Worm (Caenorhabditis elegans) whole organism, late embryonic: ENCODE data around the gene str-221.

ENCODE experiments used
- C38D4.7 ChIP-seq: fragments of 200-800 bp; sonication (Bioruptor generic); optimal IDR thresholded peaks from 2 replicates; lab custom pipeline; 2018; ENCODE audit warnings: mild to moderate bottlenecking, missing genetic modification characterization, moderate library complexity, missing compliant biosample characterization
- F13H6.1 ChIP-seq: sonication (generic microtip); optimal IDR thresholded peaks from 2 replicates; lab custom pipeline; 2016; ENCODE audit warnings: missing genetic modification characterization, missing compliant biosample characterization
- K02D7.2 ChIP-seq: sonication (generic microtip); optimal IDR thresholded peaks from 2 replicates; lab custom pipeline; 2017; ENCODE audit warnings: mild to moderate bottlenecking, missing genetic modification characterization, missing compliant biosample characterization
- K09A11.1 ChIP-seq: sonication (generic microtip); optimal IDR thresholded peaks from 2 replicates; lab custom pipeline; 2017; ENCODE audit warnings: antibody characterized with exemption, mild to moderate bottlenecking, missing genetic modification characterization, missing compliant biosample characterization; ENCODE audit not compliant: insufficient read depth
- ama-1 ChIP-seq: fragments of 150-350 bp; optimal IDR thresholded peaks from 2 replicates; lab custom pipeline; 2014
- ceh-18 ChIP-seq: sonication (generic microtip); optimal IDR thresholded peaks from 2 replicates; lab custom pipeline; 2016; ENCODE audit warnings: missing genetic modification characterization, missing compliant biosample characterization
- ceh-19 ChIP-seq: fragments of 200-800 bp; sonication (Bioruptor generic); optimal IDR thresholded peaks from 2 replicates; lab custom pipeline; 2018; ENCODE audit warnings: mild to moderate bottlenecking, missing genetic modification characterization, missing compliant biosample characterization
- ceh-2 ChIP-seq: sonication (generic microtip); optimal IDR thresholded peaks from 2 replicates; lab custom pipeline; 2016; ENCODE audit warnings: missing genotype, missing genetic modification characterization, missing compliant biosample characterization
- ceh-30 ChIP-seq: fragments of 150-350 bp; optimal IDR thresholded peaks from 2 replicates; lab custom pipeline; 2014; ENCODE audit warnings: missing biosample characterization, missing genetic modification characterization
- ceh-34 ChIP-seq: sonication (generic microtip); optimal IDR thresholded peaks from 2 replicates; lab custom pipeline; 2016; ENCODE audit warnings: mild to moderate bottlenecking, missing genetic modification characterization, missing compliant biosample characterization
- ceh-45 ChIP-seq: fragments of 200-800 bp; sonication (Bioruptor generic); IDR thresholded peaks from 2 replicates; pipeline ENCODE4 v1.3.6; 2022; ENCODE audit warnings: missing genetic modification reagents, missing genetic modification characterization, missing compliant biosample characterization
- ceh-48 ChIP-seq: sonication (generic microtip); optimal IDR thresholded peaks from 2 replicates; lab custom pipeline; 2016; ENCODE audit warnings: missing genetic modification characterization, inconsistent platforms, missing compliant biosample characterization
- ceh-6 ChIP-seq: fragments of 200-800 bp; sonication (Bioruptor generic); optimal IDR thresholded peaks from 2 replicates; lab custom pipeline; 2018; ENCODE audit warnings: mild to moderate bottlenecking, missing genetic modification characterization, missing compliant biosample characterization
- dmd-4 ChIP-seq: sonication (generic microtip); optimal IDR thresholded peaks from 2 replicates; lab custom pipeline; 2016; ENCODE audit warnings: borderline replicate concordance, missing genetic modification characterization, missing compliant biosample characterization
- dve-1 ChIP-seq: sonication (generic microtip); optimal IDR thresholded peaks from 2 replicates; lab custom pipeline; 2017; ENCODE audit warnings: antibody characterized with exemption, mild to moderate bottlenecking, missing genetic modification characterization, missing compliant biosample characterization
- elt-2 ChIP-seq: sonication (generic microtip); optimal IDR thresholded peaks from 2 replicates; lab custom pipeline; 2016; ENCODE audit warnings: missing genetic modification reagents, missing genetic modification characterization, missing compliant biosample characterization
- elt-4 ChIP-seq: sonication (generic microtip); optimal IDR thresholded peaks from 2 replicates; lab custom pipeline; 2016; ENCODE audit warnings: missing genetic modification characterization, missing compliant biosample characterization
- fkh-10 ChIP-seq: fragments of 150-350 bp; optimal IDR thresholded peaks from 2 replicates; lab custom pipeline; 2014; ENCODE audit warnings: missing biosample characterization, missing genetic modification reagents, missing genetic modification characterization
- fkh-6 ChIP-seq: sonication (generic microtip); optimal IDR thresholded peaks from 2 replicates; lab custom pipeline; 2016; ENCODE audit warnings: missing genetic modification characterization, missing compliant biosample characterization
- hlh-13 ChIP-seq: fragments of 200-800 bp; sonication (Bioruptor generic); optimal IDR thresholded peaks from 2 replicates; lab custom pipeline; 2018; ENCODE audit warnings: mild to moderate bottlenecking, missing genetic modification characterization, missing compliant biosample characterization
- hlh-15 ChIP-seq: sonication (generic microtip); optimal IDR thresholded peaks from 2 replicates; lab custom pipeline; 2016; ENCODE audit warnings: missing genetic modification characterization, missing compliant biosample characterization
- madf-2 ChIP-seq: sonication (generic microtip); optimal IDR thresholded peaks from 2 replicates; lab custom pipeline; 2017; ENCODE audit warnings: missing genetic modification characterization, missing compliant biosample characterization
- mec-3 ChIP-seq: sonication (generic microtip); optimal IDR thresholded peaks from 2 replicates; lab custom pipeline; 2016; ENCODE audit warnings: borderline replicate concordance, missing genetic modification characterization, missing compliant biosample characterization
- nfya-1 ChIP-seq: sonication (generic microtip); optimal IDR thresholded peaks from 2 replicates; lab custom pipeline; 2017; ENCODE audit warnings: missing genetic modification characterization, mild to moderate bottlenecking, missing compliant biosample characterization, antibody characterized with exemption, moderate library complexity
- nhr-232 ChIP-seq: sonication (generic microtip); optimal IDR thresholded peaks from 2 replicates; lab custom pipeline; 2016; ENCODE audit warnings: missing genetic modification characterization, missing compliant biosample characterization
- npax-4 ChIP-seq: sonication (generic microtip); optimal IDR thresholded peaks from 2 replicates; lab custom pipeline; 2016; ENCODE audit warnings: missing genetic modification characterization, missing compliant biosample characterization
- pag-3 ChIP-seq: sonication (generic microtip); optimal IDR thresholded peaks from 2 replicates; lab custom pipeline; 2016; ENCODE audit warnings: missing compliant biosample characterization, missing genetic modification characterization, borderline replicate concordance
- pax-1 ChIP-seq: fragments of 150-350 bp; optimal IDR thresholded peaks from 2 replicates; lab custom pipeline; 2014; ENCODE audit warnings: missing biosample characterization, missing genetic modification characterization
- pha-4 ChIP-seq: fragments of 150-350 bp; optimal IDR thresholded peaks from 2 replicates; lab custom pipeline; 2018; ENCODE audit warnings: missing biosample characterization, missing genetic modification reagents, missing genetic modification characterization
- pqm-1 ChIP-seq: sonication (generic microtip); optimal IDR thresholded peaks from 2 replicates; lab custom pipeline; 2016; ENCODE audit warnings: missing genetic modification characterization, missing compliant biosample characterization
- pros-1 ChIP-seq: fragments of 150-350 bp; optimal IDR thresholded peaks from 2 replicates; lab custom pipeline; 2014; ENCODE audit warnings: missing biosample characterization, missing genetic modification reagents, missing genetic modification characterization
- ref-2 ChIP-seq: sonication (generic microtip); optimal IDR thresholded peaks from 2 replicates; lab custom pipeline; 2016; ENCODE audit warnings: missing genetic modification characterization, missing compliant biosample characterization
- rnt-1 ChIP-seq: sonication (generic microtip); optimal IDR thresholded peaks from 2 replicates; lab custom pipeline; 2016; ENCODE audit warnings: missing genetic modification characterization, missing compliant biosample characterization
- sox-2 ChIP-seq: fragments of 200-800 bp; sonication (Bioruptor generic); IDR thresholded peaks from 2 replicates; pipeline ENCODE4 v1.3.6; 2022; ENCODE audit warnings: missing genetic modification reagents, missing genetic modification characterization, missing compliant biosample characterization
- syd-9 ChIP-seq: sonication (generic microtip); optimal IDR thresholded peaks from 2 replicates; lab custom pipeline; 2016; ENCODE audit warnings: mild to moderate bottlenecking, missing genetic modification characterization, moderate library complexity, missing compliant biosample characterization
- tbx-2 ChIP-seq: sonication (generic microtip); optimal IDR thresholded peaks from 2 replicates; lab custom pipeline; 2016; ENCODE audit warnings: missing genetic modification characterization, missing compliant biosample characterization
- tbx-7 ChIP-seq: sonication (generic microtip); optimal IDR thresholded peaks from 2 replicates; lab custom pipeline; 2016; ENCODE audit warnings: missing genotype, missing genetic modification characterization, missing compliant biosample characterization
- unc-3 ChIP-seq, 2 experiments: fragments of 200-800 bp in 1 of 2; sonication (Bioruptor generic) in 1 of 2; sonication (generic microtip) in 1 of 2; conservative IDR thresholded peaks in 1 of 2; optimal IDR thresholded peaks in 1 of 2; 2 replicates each; pipeline versions ENCODE4 v1.3.6 to Lab custom; 2016 to 2022; ENCODE audit warnings: missing compliant biosample characterization in 2 of 2, missing genetic modification characterization in 2 of 2, missing genetic modification reagents in 1 of 2
- unc-42 ChIP-seq: sonication (generic microtip); optimal IDR thresholded peaks from 2 replicates; lab custom pipeline; 2016; ENCODE audit warnings: missing genotype, missing genetic modification characterization, missing compliant biosample characterization
- unc-86 ChIP-seq: sonication (generic microtip); optimal IDR thresholded peaks from 2 replicates; lab custom pipeline; 2016; ENCODE audit warnings: missing genetic modification characterization, missing compliant biosample characterization
- zip-5 ChIP-seq: sonication (generic microtip); optimal IDR thresholded peaks from 2 replicates; lab custom pipeline; 2016; ENCODE audit warnings: missing genetic modification characterization, missing compliant biosample characterization

The str-221 gene

ce11 chrV:1642199-1642598 is 2.1 kb downstream of the str-221 start, which contains the start of gene Y46H3D.1:
Gene Y46H3D.1, plus strand, starts transcription at chrV:1642499.
- TF ChIP-seq mec-3 (tag; lab: Kevin White, UChicago), result no peak

DNA sequence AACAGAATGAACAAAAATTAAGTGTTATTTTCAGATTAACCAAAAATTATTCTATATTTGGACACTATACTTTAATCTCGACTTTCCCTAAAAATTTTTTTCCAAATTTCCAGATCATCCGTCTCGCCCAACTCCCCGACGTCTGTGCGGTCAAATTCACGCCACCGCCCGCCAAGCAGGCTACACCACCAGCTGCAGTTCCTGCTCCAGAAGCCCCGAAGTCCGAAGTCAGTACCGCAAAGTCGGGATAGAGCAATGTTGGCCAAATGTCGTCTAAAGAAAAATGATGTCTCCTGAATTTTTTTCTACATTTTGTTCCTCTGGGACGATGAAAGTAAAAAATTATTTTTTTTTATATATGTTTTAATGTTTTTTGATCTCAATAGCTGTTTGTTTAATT is 2.7 kb downstream of the str-221 start:
- TF ChIP-seq pag-3 (no peak), fkh-6 (tag; lab: Kevin White, UChicago) (no peak), pqm-1 (tag; lab: Kevin White, UChicago) (no peak), K09A11.1 (tag; lab: Kevin White, UChicago) (no peak), ceh-18 (tag; lab: Kevin White, UChicago) (no peak), ama-1 (no peak), dmd-4 (tag; lab: Kevin White, UChicago) (no peak), pha-4 (no peak), C38D4.7 (GFP tag; lab: Kevin White, UChicago) (no peak), elt-4 (tag; lab: Kevin White, UChicago) (no peak), ref-2 (tag; lab: Kevin White, UChicago) (no peak), madf-2 (tag; lab: Kevin White, UChicago) (no peak), pax-1 (no peak), ceh-19 (GFP tag; lab: Kevin White, UChicago) (no peak), hlh-13 (GFP tag; lab: Kevin White, UChicago) (no peak), unc-42 (no peak), nhr-232 (no peak), pros-1 (tag; lab: Kevin White, UChicago) (no peak)
- TF ChIP-seq, all 69 proteins: peak for 0

- TF ChIP-seq tbx-2, result no peak
- TF ChIP-seq, all 69 proteins: peak for 0
These were observed 3.8 kb downstream of the str-221 start, which contains the start of gene alh-2 for ce11 chrV:1643886-1644285. Gene alh-2, plus strand, starts transcription at chrV:1644169.

DNA sequence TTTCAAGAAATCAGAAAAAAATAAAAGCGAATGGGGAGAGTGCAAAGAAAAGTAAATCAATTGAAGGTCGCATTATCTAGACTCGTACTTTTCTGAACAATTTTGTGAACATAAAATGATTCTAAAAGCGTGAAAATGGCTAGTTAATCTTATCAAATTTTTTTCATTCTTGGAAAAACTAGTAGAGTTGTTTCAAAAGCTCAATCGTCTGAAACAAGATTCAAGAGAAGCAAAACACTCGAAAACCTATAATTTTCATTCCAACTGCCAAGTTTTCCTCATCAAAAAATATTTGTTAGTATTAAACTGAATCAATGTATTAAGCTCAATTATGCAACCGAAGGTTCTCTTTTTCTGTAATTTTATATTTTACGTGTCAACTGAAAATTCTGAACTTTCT is 7.9 kb downstream of the str-221 start, which contains the start of gene irld-45:
Gene irld-45, plus strand, starts transcription at position 301 of the 400 bp plus-strand sequence.
- TF ChIP-seq ceh-2 (tag; lab: Kevin White, UChicago), result no peak
- no peak for TF ChIP-seq syd-9 (tag; lab: Kevin White, UChicago)
- no peak for TF ChIP-seq ceh-48 (tag; lab: Kevin White, UChicago)
- no peak for TF ChIP-seq fkh-10 (GFP tag; lab: Kevin White, UChicago)
- no peak for TF ChIP-seq pqm-1 (tag; lab: Kevin White, UChicago)
- TF ChIP-seq nfya-1, result no peak
- TF ChIP-seq ceh-30 (tag; lab: Kevin White, UChicago), result no peak
- TF ChIP-seq ceh-45 (GFP tag; lab: Robert Waterston, UW), result no peak
- TF ChIP-seq tbx-7 (tag; lab: Kevin White, UChicago), result no peak
- TF ChIP-seq sox-2, result no peak
- no peak for TF ChIP-seq K09A11.1 (tag; lab: Kevin White, UChicago)
- no peak for TF ChIP-seq rnt-1 (tag; lab: Kevin White, UChicago)
- no peak for TF ChIP-seq F13H6.1 (tag; lab: Kevin White, UChicago)
- TF ChIP-seq elt-2 (tag; lab: Kevin White, UChicago), result no peak

- TF ChIP-seq nhr-232 (no peak), unc-3 (GFP tag; conservative IDR thresholded peaks at IDR 0.05; lab: Robert Waterston, UW) (no peak), unc-3 (tag; optimal IDR thresholded peaks at IDR 0.05; lab: Kevin White, UChicago) (no peak), ceh-34 (tag; lab: Kevin White, UChicago) (no peak), dve-1 (tag; lab: Kevin White, UChicago) (no peak), ceh-48 (tag; lab: Kevin White, UChicago) (no peak), unc-86 (tag; lab: Kevin White, UChicago) (no peak), elt-4 (tag; lab: Kevin White, UChicago) (no peak), rnt-1 (tag; lab: Kevin White, UChicago) (no peak), ceh-30 (tag; lab: Kevin White, UChicago) (no peak), unc-42 (no peak), hlh-15 (tag; lab: Kevin White, UChicago) (no peak), K02D7.2 (tag; lab: Kevin White, UChicago) (no peak), zip-5 (tag; lab: Kevin White, UChicago) (no peak), ceh-6 (GFP tag; lab: Kevin White, UChicago) (no peak), npax-4 (no peak)
These were observed 10.9 kb downstream of the str-221 start, which contains the start of gene irld-44 for ce11 chrV:1651045-1651444. Gene irld-44, plus strand, starts transcription at chrV:1651345.
